Fruit fly (Drosophila melanogaster) whole organism, prepupa: ENCODE data around the gene put.

ENCODE experiments used
- Blimp-1 ChIP-seq: fragments of 200-800 bp; sonication (Bioruptor generic); optimal IDR thresholded peaks from 3 replicates; lab custom pipeline; 2017; ENCODE audit warnings: missing biosample characterization, missing genetic modification characterization, mild to moderate bottlenecking, moderate library complexity, missing genetic modification reagents
- CG10669 ChIP-seq: fragments of 200-800 bp; sonication (Bioruptor generic); optimal IDR thresholded peaks from 3 replicates; lab custom pipeline; 2018; ENCODE audit warnings: missing biosample characterization, mild to moderate bottlenecking, missing genetic modification characterization, moderate library complexity
- CG11294 ChIP-seq: fragments of 200-800 bp; sonication (Bioruptor generic); IDR thresholded peaks from 2 replicates; pipeline ENCODE4 v1.3.6; 2022; ENCODE audit warnings: missing biosample characterization, missing genetic modification characterization
- CG11762 ChIP-seq: fragments of 200-800 bp; sonication (Bioruptor generic); optimal IDR thresholded peaks from 3 replicates; lab custom pipeline; 2016; ENCODE audit warnings: missing biosample characterization, missing genetic modification characterization; ENCODE audit not compliant: insufficient read depth
- CG11902 ChIP-seq: fragments of 200-800 bp; sonication (Bioruptor generic); optimal IDR thresholded peaks from 3 replicates; lab custom pipeline; 2016; ENCODE audit warnings: missing biosample characterization, missing genetic modification characterization
- CG15336 ChIP-seq: fragments of 200-800 bp; sonication (Bioruptor generic); IDR thresholded peaks from 2 replicates; pipeline ENCODE4 v1.3.6; 2022; ENCODE audit warnings: missing biosample characterization, missing genetic modification characterization
- CG1621 ChIP-seq: fragments of 200-800 bp; sonication (Bioruptor generic); optimal IDR thresholded peaks from 3 replicates; lab custom pipeline; 2018; ENCODE audit warnings: missing biosample characterization, mild to moderate bottlenecking, missing genetic modification characterization
- CG16779 ChIP-seq: fragments of 200-800 bp; sonication (Bioruptor generic); optimal IDR thresholded peaks from 3 replicates; lab custom pipeline; 2017; ENCODE audit warnings: missing biosample characterization, mild to moderate bottlenecking, missing genetic modification characterization
- CG3032 ChIP-seq: fragments of 200-800 bp; optimal IDR thresholded peaks from 2 replicates; lab custom pipeline; 2019; ENCODE audit warnings: missing biosample characterization, mild to moderate bottlenecking, missing genetic modification characterization, moderate library complexity
- CG31627 ChIP-seq: fragments of 200-800 bp; sonication (Bioruptor generic); optimal IDR thresholded peaks from 3 replicates; lab custom pipeline; 2016; ENCODE audit warnings: missing biosample characterization, missing genetic modification characterization
- CG32006 ChIP-seq: fragments of 200-800 bp; sonication (Bioruptor generic); optimal IDR thresholded peaks from 3 replicates; lab custom pipeline; 2017; ENCODE audit warnings: missing biosample characterization, mild to moderate bottlenecking, missing genetic modification characterization
- CG4318 ChIP-seq: fragments of 200-800 bp; sonication (Bioruptor generic); optimal IDR thresholded peaks from 3 replicates; lab custom pipeline; 2017; ENCODE audit warnings: missing biosample characterization, mild to moderate bottlenecking, missing genetic modification characterization
- CG6276 ChIP-seq: fragments of 200-800 bp; sonication (Bioruptor generic); optimal IDR thresholded peaks from 2 replicates; lab custom pipeline; 2017; ENCODE audit warnings: missing biosample characterization, mild to moderate bottlenecking, missing genetic modification characterization
- CG6808 ChIP-seq: fragments of 200-800 bp; sonication (Bioruptor generic); optimal IDR thresholded peaks from 3 replicates; lab custom pipeline; 2017; ENCODE audit warnings: missing biosample characterization, missing genetic modification characterization, mild to moderate bottlenecking, moderate library complexity, missing genetic modification reagents
- CG6854 ChIP-seq: fragments of 200-800 bp; sonication (Bioruptor generic); optimal IDR thresholded peaks from 2 replicates; lab custom pipeline; 2017; ENCODE audit warnings: missing biosample characterization, mild to moderate bottlenecking, missing genetic modification characterization
- CG7368 ChIP-seq: fragments of 200-800 bp; sonication (Bioruptor generic); optimal IDR thresholded peaks from 3 replicates; lab custom pipeline; 2016; ENCODE audit warnings: missing biosample characterization, missing genetic modification characterization
- CG8119 ChIP-seq: fragments of 200-800 bp; sonication (Bioruptor generic); IDR thresholded peaks from 3 replicates; pipeline ENCODE4 v1.3.6; 2022; ENCODE audit warnings: missing biosample characterization, missing genetic modification characterization
- CG8319 ChIP-seq: fragments of 200-800 bp; sonication (Bioruptor generic); optimal IDR thresholded peaks from 3 replicates; lab custom pipeline; 2016; ENCODE audit warnings: missing biosample characterization, missing genetic modification characterization
- CG9139 ChIP-seq: fragments of 200-800 bp; sonication (Bioruptor generic); optimal IDR thresholded peaks from 3 replicates; lab custom pipeline; 2017; ENCODE audit warnings: missing biosample characterization, mild to moderate bottlenecking, missing genetic modification characterization
- Eip78C ChIP-seq: fragments of 200-800 bp; sonication (Bioruptor generic); peaks from one replicate; lab custom pipeline; 2016; ENCODE audit warnings: missing biosample characterization, missing genetic modification characterization
- Gug ChIP-seq: fragments of 200-800 bp; sonication (Bioruptor generic); IDR thresholded peaks from 2 replicates; pipeline ENCODE4 v1.3.6; 2022; ENCODE audit warnings: missing biosample characterization, missing genetic modification characterization
- Hr38 ChIP-seq: sonication (Bioruptor generic); optimal IDR thresholded peaks from 2 replicates; lab custom pipeline; 2016; ENCODE audit warnings: missing biosample characterization, missing genetic modification characterization
- Hr39 ChIP-seq: fragments of 200-800 bp; sonication (Bioruptor generic); optimal IDR thresholded peaks from 2 replicates; lab custom pipeline; 2016; ENCODE audit warnings: missing biosample characterization, missing genetic modification characterization
- Hr4 ChIP-seq: fragments of 200-800 bp; sonication (Bioruptor generic); optimal IDR thresholded peaks from 3 replicates; lab custom pipeline; 2016; ENCODE audit warnings: missing biosample characterization, missing genetic modification characterization
- Lpt ChIP-seq: fragments of 200-800 bp; sonication (Bioruptor generic); optimal IDR thresholded peaks from 3 replicates; lab custom pipeline; 2016; ENCODE audit warnings: missing biosample characterization, missing genetic modification characterization
- Sox102F ChIP-seq: fragments of 200-800 bp; sonication (Bioruptor generic); optimal IDR thresholded peaks from 2 replicates; lab custom pipeline; 2016; ENCODE audit warnings: missing biosample characterization, mild to moderate bottlenecking, missing genetic modification characterization
- Sox14 ChIP-seq: fragments of 200-800 bp; sonication (Bioruptor generic); optimal IDR thresholded peaks from 3 replicates; lab custom pipeline; 2016; ENCODE audit warnings: missing biosample characterization, missing genetic modification characterization
- Sox15 ChIP-seq: fragments of 200-800 bp; sonication (Bioruptor generic); optimal IDR thresholded peaks from 3 replicates; lab custom pipeline; 2016; ENCODE audit warnings: missing biosample characterization, missing genetic modification characterization
- achi ChIP-seq: fragments of 200-800 bp; sonication (Bioruptor generic); optimal IDR thresholded peaks from 3 replicates; lab custom pipeline; 2016; ENCODE audit warnings: missing biosample characterization, missing genetic modification characterization
- cyc ChIP-seq: fragments of 200-800 bp; sonication (Bioruptor generic); optimal IDR thresholded peaks from 3 replicates; lab custom pipeline; 2016; ENCODE audit warnings: missing biosample characterization, missing genetic modification characterization
- dac ChIP-seq: fragments of 200-800 bp; sonication (Bioruptor generic); optimal IDR thresholded peaks from 2 replicates; lab custom pipeline; 2017; ENCODE audit warnings: missing biosample characterization, mild to moderate bottlenecking, missing genetic modification characterization
- dsx ChIP-seq: fragments of 200-800 bp; optimal IDR thresholded peaks from 3 replicates; lab custom pipeline; 2019; ENCODE audit warnings: missing biosample characterization, mild to moderate bottlenecking, missing genetic modification characterization, moderate library complexity; ENCODE audit not compliant: poor library complexity, severe bottlenecking
- eg ChIP-seq: fragments of 200-800 bp; sonication (Bioruptor generic); IDR thresholded peaks from 3 replicates; pipeline ENCODE4 v1.3.6; 2022; ENCODE audit warnings: missing biosample characterization, missing genetic modification characterization
- esn ChIP-seq: fragments of 200-800 bp; sonication (Bioruptor generic); optimal IDR thresholded peaks from 2 replicates; lab custom pipeline; 2016; ENCODE audit warnings: missing biosample characterization, mild to moderate bottlenecking, missing genetic modification characterization, moderate library complexity
- fd59A ChIP-seq: fragments of 200-800 bp; sonication (Bioruptor generic); optimal IDR thresholded peaks from 2 replicates; lab custom pipeline; 2017; ENCODE audit warnings: missing biosample characterization, mild to moderate bottlenecking, missing genetic modification characterization, missing genetic modification reagents
- fd85E ChIP-seq: fragments of 200-800 bp; sonication (Bioruptor generic); optimal IDR thresholded peaks from 3 replicates; lab custom pipeline; 2016; ENCODE audit warnings: missing biosample characterization, missing genetic modification characterization
- fkh ChIP-seq: fragments of 200-800 bp; sonication (Bioruptor generic); optimal IDR thresholded peaks from 3 replicates; lab custom pipeline; 2017; ENCODE audit warnings: missing biosample characterization, mild to moderate bottlenecking, missing genetic modification characterization, moderate library complexity
- net ChIP-seq: fragments of 200-800 bp; sonication (Bioruptor generic); optimal IDR thresholded peaks from 3 replicates; lab custom pipeline; 2016; ENCODE audit warnings: missing biosample characterization, missing genetic modification characterization
- salr ChIP-seq, 2 experiments: fragments of 200-800 bp; sonication (Bioruptor generic); optimal IDR thresholded peaks; 3 replicates each; lab custom pipeline; 2016 to 2018; ENCODE audit warnings: missing biosample characterization in 2 of 2, missing genetic modification characterization in 2 of 2, mild to moderate bottlenecking in 1 of 2
- spab ChIP-seq: fragments of 200-800 bp; sonication (Bioruptor generic); optimal IDR thresholded peaks from 2 replicates; lab custom pipeline; 2017; ENCODE audit warnings: missing biosample characterization, mild to moderate bottlenecking, missing genetic modification characterization, missing genetic modification reagents
- ss ChIP-seq, 2 experiments: fragments of 200-800 bp; sonication (Bioruptor generic); optimal IDR thresholded peaks; 2 replicates in 1 of 2; 3 replicates in 1 of 2; lab custom pipeline; 2017 to 2018; ENCODE audit warnings: mild to moderate bottlenecking in 2 of 2, missing biosample characterization in 2 of 2, missing genetic modification characterization in 2 of 2, moderate library complexity in 1 of 2
- svp ChIP-seq: fragments of 200-800 bp; sonication (Bioruptor generic); peaks from one replicate; lab custom pipeline; 2016; ENCODE audit warnings: missing biosample characterization, missing genetic modification characterization
- topi ChIP-seq: fragments of 200-800 bp; sonication (Bioruptor generic); optimal IDR thresholded peaks from 3 replicates; lab custom pipeline; 2016; ENCODE audit warnings: missing biosample characterization, missing genetic modification characterization
- vri ChIP-seq: fragments of 200-800 bp; sonication (Bioruptor generic); optimal IDR thresholded peaks from 3 replicates; lab custom pipeline; 2016; ENCODE audit warnings: missing biosample characterization, mild to moderate bottlenecking, missing genetic modification characterization

put gene

dm6 chr3R:14586480-14587443 is 38.7 kb downstream of the put start:
- TF ChIP-seq CG15336 (no peak), fd85E (GFP tag; lab: Kevin White, UChicago) (no peak), spab (GFP tag; lab: Kevin White, UChicago) (no peak), fkh (no peak), CG16779 (tag; lab: Kevin White, UChicago) (no peak), CG3032 (tag; lab: Kevin White, UChicago) (peak; percentile 20), dsx (GFP tag; lab: Kevin White, UChicago) (peak; percentile 20), Eip78C (GFP tag; lab: Kevin White, UChicago) (peak; percentile 61), svp (GFP tag; lab: Kevin White, UChicago) (peak; percentile 57), Sox15 (GFP tag; lab: Kevin White, UChicago) (no peak), Gug (GFP tag; lab: Robert Waterston, UW) (no peak), Lpt (no peak)

DNA sequence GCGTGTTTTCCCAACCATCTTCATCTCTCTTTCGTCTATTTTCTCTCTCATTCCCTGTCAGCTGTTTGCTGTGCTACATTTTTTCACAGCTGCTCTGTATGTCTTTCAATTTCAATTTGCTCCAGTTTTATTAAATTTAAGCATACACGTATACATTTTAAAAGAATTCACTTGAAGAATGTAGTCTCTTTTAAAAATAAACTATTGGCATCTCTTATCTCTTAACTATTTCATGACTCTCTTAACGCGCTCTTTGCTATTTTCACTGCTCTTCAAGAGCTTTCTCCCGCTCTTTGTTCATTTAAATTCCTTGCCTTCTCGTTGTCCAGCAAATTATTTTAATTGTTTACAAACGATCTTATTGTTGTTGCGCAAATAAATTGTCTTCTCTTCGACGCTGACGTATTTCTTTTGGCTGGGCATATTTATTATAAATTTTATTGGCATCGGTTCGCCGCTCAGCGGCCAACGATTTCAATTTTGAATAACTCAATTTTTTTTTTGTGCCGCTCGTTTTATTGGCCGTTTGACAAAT is 45.4 kb downstream of the put start:
- TF ChIP-seq CG6854 (GFP tag; lab: Kevin White, UChicago) (no peak), CG9139 (no peak), CG4318 (GFP tag; lab: Kevin White, UChicago) (no peak), CG8119 (GFP tag; lab: Robert Waterston, UW) (no peak)

- TF ChIP-seq dac (GFP tag; lab: Kevin White, UChicago) (no peak), Eip78C (GFP tag; lab: Kevin White, UChicago) (peak; percentile 77), CG11294 (GFP tag; lab: Robert Waterston, UW) (no peak), cyc (peak; percentile 25), CG1621 (no peak), net (GFP tag; lab: Kevin White, UChicago) (no peak), CG11902 (GFP tag; lab: Kevin White, UChicago) (no peak), CG9139 (no peak), CG32006 (GFP tag; lab: Kevin White, UChicago) (peak; percentile 46), Blimp-1 (GFP tag; lab: Kevin White, UChicago) (no peak), CG31627 (GFP tag; lab: Kevin White, UChicago) (peak; percentile 28), Sox14 (GFP tag; lab: Kevin White, UChicago) (peak; percentile 11), Hr38 (no peak), vri (GFP tag; lab: Kevin White, UChicago) (no peak), esn (GFP tag; lab: Kevin White, UChicago) (peak; percentile 29), salr (GFP tag; optimal IDR thresholded peaks at IDR 0.05; lab: Kevin White, UChicago) (no peak), CG4318 (GFP tag; lab: Kevin White, UChicago) (no peak), CG11762 (no peak), CG6276 (GFP tag; lab: Kevin White, UChicago) (no peak), CG16779 (tag; lab: Kevin White, UChicago) (no peak), CG10669 (GFP tag; lab: Kevin White, UChicago) (no peak), Hr4 (GFP tag; lab: Kevin White, UChicago) (peak; percentile 38), achi (GFP tag; lab: Kevin White, UChicago) (peak; percentile 26), Hr39 (GFP tag; lab: Kevin White, UChicago) (peak; percentile 33), CG6808 (no peak), CG7368 (GFP tag; lab: Kevin White, UChicago) (no peak), fd59A (GFP tag; lab: Kevin White, UChicago) (no peak), eg (GFP tag; lab: Robert Waterston, UW) (0 out of 3 replicates have a peak, but pooled peaks have one; percentile 16), Sox102F (GFP tag; lab: Kevin White, UChicago) (no peak), topi (GFP tag; lab: Kevin White, UChicago) (peak; percentile 35), ss (GFP tag; optimal IDR thresholded peaks at IDR 0.05; lab: Kevin White, UChicago) (no peak), CG8319 (GFP tag; lab: Kevin White, UChicago) (no peak)
Observed at dm6 chr3R:14577803-14578493, 47.6 kb downstream of the put start.
